Worm (Caenorhabditis elegans): Measurements from ENCODE around the gene R166.2.
A peak's percentile ranks its signal among the peaks of the same experiment; 100 is the strongest.

The R166.2 gene

DNA sequence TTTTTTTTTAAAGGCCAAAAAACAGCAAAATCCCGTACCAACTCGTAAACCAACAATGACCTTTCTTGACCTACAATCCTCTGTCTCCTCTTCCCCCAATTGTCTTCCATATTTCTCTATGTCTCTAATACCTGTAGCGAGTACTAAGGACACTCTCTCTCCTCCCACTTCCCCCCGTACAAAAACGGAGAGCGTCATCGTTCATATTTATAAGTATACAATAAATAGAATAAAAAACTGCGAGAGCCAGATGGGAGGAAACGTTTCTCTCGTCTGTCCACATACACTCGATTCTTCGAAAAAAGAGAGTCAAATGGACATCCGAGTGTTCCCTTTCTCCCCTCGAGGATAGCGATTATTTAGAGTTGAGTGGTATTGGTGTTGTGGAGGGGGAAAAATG lies 32.7 kb downstream of the R166.2 start (continued):
- TF ChIP-seq mdt-29 (GFP tag; IDR thresholded peaks at IDR 0.05): no peak
- no peak for TF ChIP-seq nhr-48 (tag; optimal IDR thresholded peaks at IDR 0.05)
- no peak for TF ChIP-seq ZK337.2 (GFP tag; IDR thresholded peaks at IDR 0.05)
- TF ChIP-seq pqm-1 (tag; optimal IDR thresholded peaks at IDR 0.05): no peak

DNA sequence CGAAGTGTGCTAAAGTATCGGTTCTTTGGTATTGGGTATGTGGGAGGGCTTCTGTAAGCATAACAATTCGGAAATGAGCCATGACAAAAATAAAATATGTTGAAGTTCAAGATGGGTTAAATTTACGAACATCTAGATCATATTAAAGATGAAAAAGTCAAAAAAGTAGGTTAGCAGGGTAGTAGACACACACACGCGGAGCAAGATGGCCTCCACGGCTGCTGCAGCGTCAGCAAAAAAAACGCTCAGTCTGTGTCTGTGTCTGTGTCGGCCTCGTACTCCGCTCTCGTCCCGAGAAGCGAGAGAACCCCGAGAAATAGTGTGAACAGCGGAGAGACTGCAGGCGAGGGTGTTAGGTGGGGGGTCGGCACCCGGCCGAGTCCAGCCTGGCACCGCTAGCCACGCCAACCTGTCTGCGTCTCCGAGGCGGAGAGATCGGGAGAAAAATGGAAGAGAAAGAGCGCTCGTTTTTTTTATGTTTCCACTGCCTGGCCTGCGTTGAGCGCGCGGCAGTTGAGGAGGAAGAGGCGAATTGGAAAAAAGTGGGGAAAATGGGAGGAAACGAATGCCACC lies 34.9 kb downstream of the R166.2 start, which contains the start of gene myrf-1:
Gene myrf-1 (minus strand): TSS at position 51 of the 573 bp plus-strand sequence.
- TF ChIP-seq lin-29 (GFP tag; IDR thresholded peaks at IDR 0.05) (peak; percentile 76; the same call in 1 of the 2 replicates), lsy-2 (tag; optimal IDR thresholded peaks at IDR 0.05) (peak; percentile 25 to 74), ceh-20 (GFP tag; IDR thresholded peaks at IDR 0.05) (peak; percentile 73), ztf-7 (tag; optimal IDR thresholded peaks at IDR 0.05) (peak; percentile 36), nhr-77 (tag; optimal IDR thresholded peaks at IDR 0.05) (peak; percentile 89), dmd-6 (GFP tag; IDR thresholded peaks at IDR 0.05) (peak; percentile 84), daf-8 (GFP tag; IDR thresholded peaks at IDR 0.05) (no peak), lir-3 (tag; optimal IDR thresholded peaks at IDR 0.05) (peak; percentile 16), mdt-29 (GFP tag; IDR thresholded peaks at IDR 0.05) (no peak), daf-12 (tag; optimal IDR thresholded peaks at IDR 0.05) (no peak), cey-2 (tag; optimal IDR thresholded peaks at IDR 0.05; ENCODE audit: borderline replicate concordance, insufficient read depth) (no peak), lin-39 (tag; optimal IDR thresholded peaks at IDR 0.05) (no peak), ztf-11 (tag; optimal IDR thresholded peaks at IDR 0.05) (no peak), nhr-237 (tag; optimal IDR thresholded peaks at IDR 0.05) (no peak), nhr-25 (tag; optimal IDR thresholded peaks at IDR 0.05; ENCODE audit: borderline replicate concordance, insufficient read depth) (peak; percentile 89), zfp-2 (tag; optimal IDR thresholded peaks at IDR 0.05) (peak; percentile 10), dpl-1 (GFP tag; optimal IDR thresholded peaks at IDR 0.05) (peak; percentile 49), duxl-1 (tag; optimal IDR thresholded peaks at IDR 0.05; ENCODE audit: poor library complexity) (no peak), pha-4 (GFP tag; IDR thresholded peaks at IDR 0.05) (peak; percentile 85), pha-4 (tag; optimal IDR thresholded peaks at IDR 0.05) (peak; percentile 32), fkh-10 (GFP tag; optimal IDR thresholded peaks at IDR 0.05) (peak; percentile 7), zag-1 (tag; optimal IDR thresholded peaks at IDR 0.05) (no peak), ceh-32 (tag; optimal IDR thresholded peaks at IDR 0.05; ENCODE audit: poor library complexity) (peak; percentile 27), rbr-2 (tag; optimal IDR thresholded peaks at IDR 0.05) (peak; percentile 92), T26A8.4 (GFP tag; IDR thresholded peaks at IDR 0.05) (peak; percentile 90), lin-38 (GFP tag; IDR thresholded peaks at IDR 0.05) (peak; percentile 63), T20F7.1 (GFP tag; optimal IDR thresholded peaks at IDR 0.05) (peak; percentile 44), set-16 (GFP tag; IDR thresholded peaks at IDR 0.05) (peak; percentile 100), Y48G9A.11 (GFP tag; IDR thresholded peaks at IDR 0.05) (no peak), jun-1 (tag; optimal IDR thresholded peaks at IDR 0.05) (peak; percentile 58), daf-19 (GFP tag; conservative IDR thresholded peaks at IDR 0.05) (no peak), D1046.2 (GFP tag; IDR thresholded peaks at IDR 0.05) (no peak), nhr-48 (tag; optimal IDR thresholded peaks at IDR 0.05) (peak; percentile 78), dmd-9 (GFP tag; IDR thresholded peaks at IDR 0.05) (0 out of 2 replicates have a peak, but pooled peaks have one; percentile 31), mxl-2 (GFP tag; conservative IDR thresholded peaks at IDR 0.05) (no peak; the same call in 1 of the 2 replicates), daf-16 (GFP tag; optimal IDR thresholded peaks at IDR 0.05) (peak; percentile 39), daf-16 (tag; optimal IDR thresholded peaks at IDR 0.05) (peak; percentile 50), ceh-28 (tag; optimal IDR thresholded peaks at IDR 0.05) (no peak), vab-7 (GFP tag; IDR thresholded peaks at IDR 0.05) (peak; percentile 64; the same call in 1 of the 2 replicates), ama-1 (optimal IDR thresholded peaks at IDR 0.05) (no peak), snpc-4 (tag; optimal IDR thresholded peaks at IDR 0.05) (no peak), lim-7 (GFP tag; IDR thresholded peaks at IDR 0.05) (0 out of 2 replicates have a peak, but pooled peaks have one; percentile 46), hlh-30 (tag; optimal IDR thresholded peaks at IDR 0.05; ENCODE audit: insufficient read depth) (peak; percentile 90), zip-11 (GFP tag; IDR thresholded peaks at IDR 0.05) (no peak), madf-9 (GFP tag; conservative IDR thresholded peaks at IDR 0.05) (no peak; the same call in 1 of the 2 replicates), hmg-1.1 (GFP tag; IDR thresholded peaks at IDR 0.05) (peak; percentile 94), ceh-62 (tag; optimal IDR thresholded peaks at IDR 0.05) (no peak)
